Fruit fly (Drosophila melanogaster) whole organism, adult: ENCODE results near the gene Sec15.

Experiments
- CG7045 ChIP-seq: fragments of 200-800 bp; sonication (Bioruptor generic); optimal IDR thresholded peaks from 2 replicates; lab custom pipeline; 2017; ENCODE audit warnings: missing biosample characterization, mild to moderate bottlenecking, missing genetic modification characterization
- Crg-1 ChIP-seq: fragments of 200-800 bp; sonication (Bioruptor generic); optimal IDR thresholded peaks from 2 replicates; lab custom pipeline; 2016; ENCODE audit warnings: missing biosample characterization, missing genetic modification characterization
- bab1 ChIP-seq: fragments of 200-800 bp; sonication (Bioruptor generic); optimal IDR thresholded peaks from 3 replicates; lab custom pipeline; 2019; ENCODE audit warnings: missing biosample characterization, mild to moderate bottlenecking, missing genetic modification characterization, moderate library complexity
- kay ChIP-seq: fragments of 200-800 bp; sonication (Bioruptor generic); peaks from one replicate; lab custom pipeline; 2016; ENCODE audit warnings: missing biosample characterization, missing genetic modification characterization, borderline replicate concordance
- toe ChIP-seq: fragments of 200-800 bp; sonication (Bioruptor generic); optimal IDR thresholded peaks from 2 replicates; lab custom pipeline; 2016; ENCODE audit warnings: missing biosample characterization, missing genetic modification characterization

dm6 chr3R:21094292-21094691 lies 13.5 kb downstream of the Sec15 start:
- TF ChIP-seq Crg-1 (GFP tag; lab: Kevin White, UChicago) (no peak), CG7045 (GFP tag; lab: Kevin White, UChicago) (no peak), bab1 (no peak), kay (GFP tag; lab: Kevin White, UChicago) (no peak), toe (GFP tag; lab: Kevin White, UChicago) (no peak)
